Worm (Caenorhabditis elegans): Measurements from ENCODE around the gene ndub-2.

- TF ChIP-seq him-1 (tag; optimal IDR thresholded peaks at IDR 0.05) (no peak), W03F9.2 (tag; optimal IDR thresholded peaks at IDR 0.05) (no peak), dao-5 (tag; optimal IDR thresholded peaks at IDR 0.05) (no peak)
Observed at ce11 chrII:8996064-8996463, at the start of gene ndub-2.

All from whole organism, L4/young adult.